Fruit fly (Drosophila melanogaster) whole organism, wandering third instar larva: ENCODE data around the gene CG13314.
A peak's percentile ranks its signal among the peaks of the same experiment; 100 is the strongest.

ENCODE experiments used
- Abd-B ChIP-seq: fragments of >200 bp; optimal IDR thresholded peaks from 2 replicates; lab custom pipeline; 2017; ENCODE audit warnings: missing biosample characterization, missing genetic modification characterization
- CG9705 ChIP-seq: fragments of 200-800 bp; sonication (Bioruptor generic); optimal IDR thresholded peaks from 2 replicates; lab custom pipeline; 2018; ENCODE audit warnings: missing biosample characterization, mild to moderate bottlenecking, missing genetic modification characterization
- CrebA ChIP-seq: fragments of 200-800 bp; sonication (Bioruptor generic); optimal IDR thresholded peaks from 2 replicates; lab custom pipeline; 2016; ENCODE audit warnings: missing biosample characterization, mild to moderate bottlenecking, missing genetic modification characterization, borderline replicate concordance
- Dfd ChIP-seq: fragments of >200 bp; optimal IDR thresholded peaks from 2 replicates; lab custom pipeline; 2017; ENCODE audit warnings: missing biosample characterization, missing genetic modification characterization
- Dif ChIP-seq: fragments of 200-275, 200-300 bp; sonication (Bioruptor generic); optimal IDR thresholded peaks from 2 replicates; lab custom pipeline; 2018; ENCODE audit warnings: missing biosample characterization, missing genetic modification characterization; ENCODE audit not compliant: partially characterized antibody
- GATAd ChIP-seq: sonication (Bioruptor generic); optimal IDR thresholded peaks from 2 replicates; lab custom pipeline; 2016; ENCODE audit warnings: missing biosample characterization, missing genetic modification characterization
- HLH106 ChIP-seq: fragments of 200-800 bp; optimal IDR thresholded peaks from 3 replicates; lab custom pipeline; 2019; ENCODE audit warnings: missing biosample characterization, mild to moderate bottlenecking, missing genetic modification characterization, moderate library complexity
- Hnf4 ChIP-seq: fragments of 200-800 bp; sonication (Bioruptor generic); optimal IDR thresholded peaks from 2 replicates; lab custom pipeline; 2016; ENCODE audit warnings: missing biosample characterization, mild to moderate bottlenecking, missing genetic modification characterization
- Hr83 ChIP-seq: fragments of 200-300 bp; sonication (Bioruptor generic); optimal IDR thresholded peaks from 2 replicates; lab custom pipeline; 2016; ENCODE audit warnings: missing biosample characterization, mild to moderate bottlenecking, missing genetic modification characterization, moderate library complexity; ENCODE audit not compliant: poor library complexity, severe bottlenecking
- Mio ChIP-seq: sonication (Bioruptor generic); optimal IDR thresholded peaks from 2 replicates; lab custom pipeline; 2016; ENCODE audit warnings: missing biosample characterization, missing genetic modification characterization
- Myc ChIP-seq: fragments of >200 bp; optimal IDR thresholded peaks from 2 replicates; lab custom pipeline; 2017
- N ChIP-seq: fragments of >200 bp; optimal IDR thresholded peaks from 2 replicates; lab custom pipeline; 2018; ENCODE audit warnings: missing biosample characterization, missing external identifiers, missing genetic modification characterization
- OdsH ChIP-seq: fragments of 200-800 bp; sonication (Bioruptor generic); optimal IDR thresholded peaks from 2 replicates; lab custom pipeline; 2016; ENCODE audit warnings: missing biosample characterization, mild to moderate bottlenecking, missing genetic modification characterization
- Rel ChIP-seq, 2 experiments: fragments of 200-800 bp; sonication (Bioruptor generic) in 1 of 2; optimal IDR thresholded peaks; 2 replicates in 1 of 2; 3 replicates in 1 of 2; lab custom pipeline; 2016 to 2019; ENCODE audit warnings: mild to moderate bottlenecking in 2 of 2, missing biosample characterization in 2 of 2, missing genetic modification characterization in 2 of 2, moderate library complexity in 1 of 2
- Vsx2 ChIP-seq: fragments of 200-300, 225-300 bp; sonication (Bioruptor generic); optimal IDR thresholded peaks from 2 replicates; lab custom pipeline; 2018; ENCODE audit warnings: missing biosample characterization, missing genetic modification characterization; ENCODE audit not compliant: partially characterized antibody
- brk ChIP-seq: fragments of 200-800 bp; sonication (Bioruptor generic); optimal IDR thresholded peaks from 2 replicates; lab custom pipeline; 2016; ENCODE audit warnings: missing biosample characterization, mild to moderate bottlenecking, missing genetic modification characterization
- dl ChIP-seq, 2 experiments: fragments of 175-275, 200-275 bp in 1 of 2; fragments of 200-275 bp in 1 of 2; sonication (Bioruptor generic); optimal IDR thresholded peaks; lab custom pipeline; 2018; ENCODE audit warnings: mild to moderate bottlenecking in 2 of 2, missing biosample characterization in 2 of 2, missing genetic modification characterization in 2 of 2, moderate library complexity in 2 of 2; ENCODE audit not compliant: partially characterized antibody in 2 of 2, insufficient read depth in 1 of 2
- dmrt93B ChIP-seq: fragments of 200-800 bp; sonication (Bioruptor generic); optimal IDR thresholded peaks from 2 replicates; lab custom pipeline; 2018; ENCODE audit warnings: missing biosample characterization, mild to moderate bottlenecking, missing genetic modification characterization
- dsf ChIP-seq: sonication (Bioruptor generic); optimal IDR thresholded peaks from 2 replicates; lab custom pipeline; 2016; ENCODE audit warnings: missing biosample characterization, missing genetic modification characterization, borderline replicate concordance
- ey ChIP-seq: fragments of 200-800 bp; sonication (Bioruptor generic); optimal IDR thresholded peaks from 2 replicates; lab custom pipeline; 2016; ENCODE audit warnings: missing biosample characterization, missing genetic modification characterization
- foxo ChIP-seq, 2 experiments: fragments of 200-800 bp; sonication (Bioruptor generic); optimal IDR thresholded peaks; 2 replicates in 1 of 2; 3 replicates in 1 of 2; lab custom pipeline; 2016 to 2017; ENCODE audit warnings: missing biosample characterization in 2 of 2, missing genetic modification characterization in 2 of 2
- h ChIP-seq: fragments of 200-800 bp; sonication (Bioruptor generic); optimal IDR thresholded peaks from 3 replicates; lab custom pipeline; 2016; ENCODE audit warnings: missing biosample characterization, mild to moderate bottlenecking, missing genetic modification characterization
- jim ChIP-seq: fragments of 175-275, 200-325 bp; sonication (Bioruptor generic); optimal IDR thresholded peaks from 2 replicates; lab custom pipeline; 2016; ENCODE audit warnings: missing biosample characterization, mild to moderate bottlenecking, missing genetic modification characterization
- lola ChIP-seq: fragments of >200 bp; optimal IDR thresholded peaks from 2 replicates; lab custom pipeline; 2017; ENCODE audit warnings: missing biosample characterization, missing genetic modification characterization
- pan ChIP-seq: fragments of >200 bp; optimal IDR thresholded peaks from 2 replicates; lab custom pipeline; 2017
- psq ChIP-seq: fragments of 200-800 bp; sonication (Bioruptor generic); optimal IDR thresholded peaks from 3 replicates; lab custom pipeline; 2017; ENCODE audit warnings: missing biosample characterization, mild to moderate bottlenecking, missing genetic modification characterization, moderate library complexity
- rgr ChIP-seq: fragments of 200-800 bp; sonication (Bioruptor generic); optimal IDR thresholded peaks from 3 replicates; lab custom pipeline; 2016; ENCODE audit warnings: missing biosample characterization, mild to moderate bottlenecking, missing genetic modification characterization
- sage ChIP-seq: fragments of 200-800 bp; sonication (Bioruptor generic); optimal IDR thresholded peaks from 2 replicates; lab custom pipeline; 2016; ENCODE audit warnings: missing biosample characterization, mild to moderate bottlenecking, missing genetic modification characterization
- sv ChIP-seq: fragments of 200-800 bp; sonication (Bioruptor generic); optimal IDR thresholded peaks from 3 replicates; lab custom pipeline; 2016; ENCODE audit warnings: missing biosample characterization, missing genetic modification characterization
- usp ChIP-seq: fragments of >200 bp; optimal IDR thresholded peaks from 2 replicates; lab custom pipeline; 2017; ENCODE audit warnings: missing biosample characterization, missing genetic modification characterization
- woc ChIP-seq: sonication (Bioruptor generic); optimal IDR thresholded peaks from 2 replicates; lab custom pipeline; 2016; ENCODE audit warnings: missing biosample characterization, mild to moderate bottlenecking, missing genetic modification characterization

Gene CG13314

DNA sequence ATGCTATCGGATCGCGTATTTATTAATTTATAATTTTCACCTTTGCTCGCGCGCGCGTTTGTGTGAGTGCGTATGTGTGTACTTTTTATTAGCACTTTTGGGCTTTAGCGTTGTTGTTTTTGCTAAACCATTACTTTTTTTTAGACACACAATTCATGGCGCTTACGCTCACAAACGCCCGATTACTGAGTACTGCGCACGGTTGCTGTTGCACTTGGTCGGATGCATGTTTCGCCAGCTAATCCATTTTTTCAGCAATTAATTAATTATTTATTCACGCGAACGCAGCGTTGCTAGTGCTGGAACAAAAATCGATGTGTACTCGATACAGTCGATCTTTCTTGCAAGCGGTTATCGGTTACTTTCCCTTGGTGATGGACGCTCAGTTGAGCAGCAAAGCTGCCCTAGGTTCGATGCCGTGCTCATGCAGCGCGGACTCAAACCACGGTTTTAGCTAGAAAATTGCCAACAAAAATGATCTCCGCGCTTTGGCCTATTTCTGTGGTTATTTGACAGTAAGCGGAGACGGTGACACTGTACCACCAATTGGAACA, 16.2 kb downstream of the CG13314 start, which contains the start of the genes smg and CG5087:
smg (minus strand) TSS at position 304 of the 554 bp plus-strand sequence.
CG5087 (plus strand) TSS at position 499 of the 554 bp plus-strand sequence.
- TF ChIP-seq woc (no peak), Myc (lab: Kevin White, UChicago) (peak; percentile 74), dl (GFP tag; optimal IDR thresholded peaks at IDR 0.05; lab: Kevin White, UChicago; ENCODE audit: insufficient read depth in 1 of 2, partially characterized antibody in 2 of 2) (peak in 1 of 2 experiments; percentile 9), Hr83 (GFP tag; lab: Kevin White, UChicago) (peak; percentile 37), rgr (GFP tag; lab: Kevin White, UChicago) (peak; percentile 31), HLH106 (tag; lab: Kevin White, UChicago) (peak; percentile 3), h (GFP tag; lab: Kevin White, UChicago) (peak; percentile 5), N (GFP tag; lab: Kevin White, UChicago) (no peak), Rel (GFP tag; optimal IDR thresholded peaks at IDR 0.05; lab: Kevin White, UChicago) (no peak), Rel (tag; optimal IDR thresholded peaks at IDR 0.05; lab: Kevin White, UChicago) (peak; percentile 66), foxo (GFP tag; optimal IDR thresholded peaks at IDR 0.05; lab: Kevin White, UChicago) (peak in 1 of 2 experiments; percentile 19)

DNA sequence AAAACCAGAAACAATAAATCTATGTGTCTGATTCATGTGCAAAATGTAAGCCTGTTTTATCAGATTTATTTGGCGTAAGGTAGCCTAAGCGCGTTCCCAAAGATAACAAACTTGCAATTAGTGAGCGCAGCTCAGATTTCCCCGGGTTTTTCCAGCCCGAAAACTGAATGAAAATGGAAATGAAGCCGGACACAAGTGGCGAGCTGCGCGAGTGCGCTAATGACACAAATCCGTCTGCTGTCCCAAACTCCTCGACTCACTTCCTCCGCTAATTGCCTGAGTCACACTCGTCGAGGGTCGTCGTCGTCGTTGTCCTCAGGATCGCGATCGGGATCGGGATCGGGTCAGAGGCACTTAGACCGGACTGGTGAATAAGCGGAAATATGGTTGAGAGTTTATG, 20.9 kb downstream of the CG13314 start:
- TF ChIP-seq psq: no peak
- no peak for TF ChIP-seq GATAd (GFP tag; lab: Kevin White, UChicago)
- no peak for TF ChIP-seq foxo (GFP tag; optimal IDR thresholded peaks at IDR 0.05; lab: Kevin White, UChicago)
- no peak for TF ChIP-seq pan
- TF ChIP-seq dl (GFP tag; optimal IDR thresholded peaks at IDR 0.05; lab: Kevin White, UChicago; ENCODE audit: insufficient read depth in 1 of 2, partially characterized antibody in 2 of 2): no peak
- TF ChIP-seq lola (GFP tag; lab: Kevin White, UChicago): no peak
- no peak for TF ChIP-seq rgr (GFP tag; lab: Kevin White, UChicago)
- no peak for TF ChIP-seq Vsx2
- no peak for TF ChIP-seq Dif
- no peak for TF ChIP-seq dsf
- no peak for TF ChIP-seq N (GFP tag; lab: Kevin White, UChicago)

dm6 chr3L:9003369-9003768, 21.8 kb downstream of the CG13314 start:
- TF ChIP-seq foxo (GFP tag; optimal IDR thresholded peaks at IDR 0.05; lab: Kevin White, UChicago) (no peak), OdsH (no peak), CrebA (GFP tag; lab: Kevin White, UChicago) (no peak), sage (GFP tag; lab: Kevin White, UChicago) (no peak), ey (GFP tag; lab: Kevin White, UChicago) (no peak), CG9705 (no peak), GATAd (GFP tag; lab: Kevin White, UChicago) (no peak), usp (GFP tag; lab: Kevin White, UChicago) (no peak), Hr83 (GFP tag; lab: Kevin White, UChicago) (no peak), Myc (lab: Kevin White, UChicago) (no peak), sv (no peak), jim (GFP tag; lab: Kevin White, UChicago) (no peak), Mio (GFP tag; lab: Kevin White, UChicago) (no peak), brk (no peak), N (GFP tag; lab: Kevin White, UChicago) (no peak), psq (no peak), dmrt93B (GFP tag; lab: Kevin White, UChicago) (no peak), Hnf4 (GFP tag; lab: Kevin White, UChicago) (no peak)

- peak; percentile 93 for TF ChIP-seq Dif
- TF ChIP-seq jim (GFP tag; lab: Kevin White, UChicago): no peak
- peak; percentile 95 for TF ChIP-seq Vsx2
- no peak for TF ChIP-seq Rel (GFP tag; optimal IDR thresholded peaks at IDR 0.05; lab: Kevin White, UChicago)
- TF ChIP-seq Rel (tag; optimal IDR thresholded peaks at IDR 0.05; lab: Kevin White, UChicago): peak; percentile 11
- no peak for TF ChIP-seq usp (GFP tag; lab: Kevin White, UChicago)
- TF ChIP-seq dl (GFP tag; optimal IDR thresholded peaks at IDR 0.05; lab: Kevin White, UChicago; ENCODE audit: insufficient read depth in 1 of 2, partially characterized antibody in 2 of 2): peak; percentile 40 to 70
Observed at dm6 chr3L:9004788-9005246, 23.2 kb downstream of the CG13314 start, which contains the start of gene Doc3. Doc3 (plus strand) TSS chr3L:9005196.

DNA sequence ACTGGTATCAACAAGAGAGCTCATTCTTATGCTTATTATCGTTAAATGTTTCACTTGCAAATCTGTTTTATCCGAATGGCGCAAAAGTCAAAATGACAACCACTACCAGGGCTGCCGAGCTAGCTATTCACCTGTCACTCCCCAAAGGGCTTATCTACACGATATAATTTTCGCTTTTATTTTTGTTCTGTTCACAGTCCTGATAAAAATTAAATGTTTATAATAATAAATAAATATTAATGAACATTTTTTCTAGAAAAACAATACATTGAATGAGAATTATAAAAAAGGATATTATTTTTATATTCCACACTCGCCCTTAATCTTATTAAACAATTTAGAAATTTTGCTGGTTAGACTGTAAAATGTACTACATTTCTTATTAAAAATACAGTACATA, 28.1 kb downstream of the CG13314 start, which contains the start of gene CG5194:
CG5194 (minus strand) TSS at position 101 of the 400 bp plus-strand sequence.
- TF ChIP-seq Dfd (no peak), pan (no peak), Abd-B (GFP tag; lab: Kevin White, UChicago) (no peak), lola (GFP tag; lab: Kevin White, UChicago) (no peak), OdsH (no peak), Mio (GFP tag; lab: Kevin White, UChicago) (no peak)
